Worm (Caenorhabditis elegans) whole organism, midembryonic: ENCODE results near the gene mlc-4.

Experiments used
- cog-1 ChIP-seq: sonication (generic microtip); optimal IDR thresholded peaks from 2 replicates; lab custom pipeline; 2016; ENCODE audit warnings: missing genetic modification characterization, missing compliant biosample characterization
- flt-1 ChIP-seq: fragments of 200-800 bp; sonication (Bioruptor generic); IDR thresholded peaks from 2 replicates; pipeline ENCODE4 v1.3.6; 2022; ENCODE audit warnings: missing genetic modification characterization, missing compliant biosample characterization
- klf-2 ChIP-seq: fragments of 200-800 bp; sonication (Bioruptor generic); conservative IDR thresholded peaks from 2 replicates; pipeline ENCODE4 v1.3.6; 2022; ENCODE audit warnings: missing genetic modification reagents, missing genetic modification characterization, missing compliant biosample characterization
- med-1 ChIP-seq: sonication (generic microtip); optimal IDR thresholded peaks from 2 replicates; lab custom pipeline; 2017; ENCODE audit warnings: missing genetic modification characterization, mild to moderate bottlenecking, missing compliant biosample characterization, antibody characterized with exemption, missing genetic modification reagents; ENCODE audit not compliant: insufficient read depth
- ztf-23 ChIP-seq: fragments of 200-800 bp; sonication (Bioruptor generic); IDR thresholded peaks from 2 replicates; pipeline ENCODE4 v1.3.6; 2022; ENCODE audit warnings: missing genetic modification reagents, missing genetic modification characterization, missing compliant biosample characterization
- ztf-29 ChIP-seq: fragments of 200-800 bp; sonication (Bioruptor generic); IDR thresholded peaks from 2 replicates; pipeline ENCODE4 v1.3.6; 2022; ENCODE audit warnings: missing genetic modification reagents, missing genetic modification characterization, missing compliant biosample characterization

DNA sequence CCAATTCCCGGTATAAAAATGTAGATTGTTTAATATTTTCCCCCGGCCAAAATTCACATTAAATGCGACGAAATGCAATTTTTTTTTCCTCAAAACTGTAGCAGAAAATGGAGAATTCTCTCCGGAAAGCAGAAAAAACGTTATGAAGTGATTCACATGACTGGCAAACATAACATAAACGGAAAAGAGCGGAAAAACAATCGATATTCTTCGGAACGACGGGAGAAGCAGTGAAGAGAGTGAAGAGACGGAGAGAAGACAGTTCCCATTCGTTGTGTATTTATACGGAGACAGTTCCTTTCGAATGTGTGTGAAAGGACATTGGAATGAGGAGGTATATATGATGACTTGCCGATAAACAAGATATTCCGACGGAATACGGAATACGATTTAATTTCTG is 1.5 kb upstream of the mlc-4 start:
- TF ChIP-seq cog-1 (tag; lab: Kevin White, UChicago): no peak
- TF ChIP-seq flt-1 (GFP tag; lab: Robert Waterston, UW): no peak
- no peak for TF ChIP-seq ztf-23
- TF ChIP-seq klf-2 (GFP tag; lab: Robert Waterston, UW): no peak
- no peak for TF ChIP-seq med-1 (GFP tag; lab: Kevin White, UChicago)
- TF ChIP-seq ztf-29: no peak
